Fruit fly (Drosophila melanogaster) whole organism, adult: ENCODE measurements around the gene CG43896.

Experiments used
- CG11617 ChIP-seq: fragments of 200-800 bp; sonication (Bioruptor generic); optimal IDR thresholded peaks from 2 replicates; lab custom pipeline; 2017; ENCODE audit warnings: mild to moderate bottlenecking, missing biosample characterization, missing genetic modification reagents, missing genetic modification characterization
- CG12768 ChIP-seq: fragments of 200-800 bp; sonication (Bioruptor generic); optimal IDR thresholded peaks from 2 replicates; lab custom pipeline; 2017; ENCODE audit warnings: missing biosample characterization, missing genetic modification characterization, mild to moderate bottlenecking, moderate library complexity, missing genetic modification reagents
- CG14711 ChIP-seq: fragments of 200-800 bp; sonication (Bioruptor generic); optimal IDR thresholded peaks from 2 replicates; lab custom pipeline; 2018; ENCODE audit warnings: missing biosample characterization, mild to moderate bottlenecking, missing genetic modification characterization, moderate library complexity
- CG1620 ChIP-seq: fragments of 200-800 bp; sonication (Bioruptor generic); optimal IDR thresholded peaks from 2 replicates; lab custom pipeline; 2016; ENCODE audit warnings: missing biosample characterization, missing genetic modification characterization
- CG33017 ChIP-seq: fragments of 200-800 bp; sonication (Bioruptor generic); optimal IDR thresholded peaks from 2 replicates; lab custom pipeline; 2018; ENCODE audit warnings: missing biosample characterization, mild to moderate bottlenecking, missing genetic modification characterization, moderate library complexity
- CG5204 ChIP-seq: fragments of 200-800 bp; sonication (Bioruptor generic); optimal IDR thresholded peaks from 2 replicates; lab custom pipeline; 2016; ENCODE audit warnings: missing biosample characterization, missing genetic modification characterization
- CG7045 ChIP-seq: fragments of 200-800 bp; sonication (Bioruptor generic); optimal IDR thresholded peaks from 2 replicates; lab custom pipeline; 2017; ENCODE audit warnings: missing biosample characterization, mild to moderate bottlenecking, missing genetic modification characterization
- CG7101 ChIP-seq: fragments of 200-800 bp; sonication (Bioruptor generic); optimal IDR thresholded peaks from 2 replicates; lab custom pipeline; 2018; ENCODE audit warnings: missing biosample characterization, mild to moderate bottlenecking, missing genetic modification characterization, moderate library complexity
- Clk ChIP-seq: fragments of 200-800 bp; sonication (Bioruptor generic); optimal IDR thresholded peaks from 2 replicates; lab custom pipeline; 2017; ENCODE audit warnings: missing biosample characterization, missing genetic modification characterization
- Crg-1 ChIP-seq: fragments of 200-800 bp; sonication (Bioruptor generic); optimal IDR thresholded peaks from 2 replicates; lab custom pipeline; 2016; ENCODE audit warnings: missing biosample characterization, missing genetic modification characterization
- Hr96 ChIP-seq: fragments of 200-800 bp; sonication (Bioruptor generic); optimal IDR thresholded peaks from 2 replicates; lab custom pipeline; 2016; ENCODE audit warnings: missing biosample characterization, missing genetic modification characterization
- Mnt ChIP-seq: fragments of 200-800 bp; sonication (Bioruptor generic); optimal IDR thresholded peaks from 2 replicates; lab custom pipeline; 2016; ENCODE audit warnings: missing biosample characterization, mild to moderate bottlenecking, missing genetic modification characterization
- bab1 ChIP-seq: fragments of 200-800 bp; sonication (Bioruptor generic); optimal IDR thresholded peaks from 3 replicates; lab custom pipeline; 2019; ENCODE audit warnings: missing biosample characterization, mild to moderate bottlenecking, missing genetic modification characterization, moderate library complexity
- cic ChIP-seq: fragments of 200-800 bp; sonication (Bioruptor generic); optimal IDR thresholded peaks from 2 replicates; lab custom pipeline; 2017; ENCODE audit warnings: missing biosample characterization, mild to moderate bottlenecking, missing genetic modification characterization, moderate library complexity
- cnc ChIP-seq, 2 experiments: fragments of >200 bp; optimal IDR thresholded peaks; 2 replicates each; lab custom pipeline; 2017
- kay ChIP-seq: fragments of 200-800 bp; sonication (Bioruptor generic); peaks from one replicate; lab custom pipeline; 2016; ENCODE audit warnings: missing biosample characterization, missing genetic modification characterization, borderline replicate concordance
- ovo ChIP-seq: fragments of 200-800 bp; sonication (Bioruptor generic); optimal IDR thresholded peaks from 2 replicates; lab custom pipeline; 2016; ENCODE audit warnings: missing biosample characterization, missing genetic modification characterization
- pad ChIP-seq: fragments of 200-800 bp; sonication (Bioruptor generic); optimal IDR thresholded peaks from 3 replicates; lab custom pipeline; 2017; ENCODE audit warnings: missing biosample characterization, missing genetic modification characterization, mild to moderate bottlenecking, moderate library complexity, missing genetic modification reagents
- tj ChIP-seq: fragments of 200-800 bp; sonication (Bioruptor generic); optimal IDR thresholded peaks from 3 replicates; lab custom pipeline; 2017; ENCODE audit warnings: missing biosample characterization, mild to moderate bottlenecking, missing genetic modification characterization, moderate library complexity
- toe ChIP-seq: fragments of 200-800 bp; sonication (Bioruptor generic); optimal IDR thresholded peaks from 2 replicates; lab custom pipeline; 2016; ENCODE audit warnings: missing biosample characterization, missing genetic modification characterization

CG43896 gene

dm6 chr3L:11972879-11973278 lies 3.0 kb upstream of the CG43896 start, which contains the start of gene Muc68E:
Muc68E (minus strand) TSS chr3L:11972979.
- TF ChIP-seq cnc (optimal IDR thresholded peaks at IDR 0.05; lab: Kevin White, UChicago) (no peak), CG14711 (tag; lab: Kevin White, UChicago) (no peak), cic (GFP tag; lab: Kevin White, UChicago) (no peak), CG5204 (GFP tag; lab: Kevin White, UChicago) (no peak), toe (no peak), CG7045 (GFP tag; lab: Kevin White, UChicago) (no peak)

- no peak for TF ChIP-seq bab1 (GFP tag; lab: Kevin White, UChicago)
- peak; percentile 39 for TF ChIP-seq CG14711 (tag; lab: Kevin White, UChicago)
- no peak for TF ChIP-seq CG7045 (GFP tag; lab: Kevin White, UChicago)
- TF ChIP-seq CG33017 (tag; lab: Kevin White, UChicago), result peak; percentile 23
- no peak for TF ChIP-seq Crg-1
- TF ChIP-seq CG7101 (tag; lab: Kevin White, UChicago), result peak; percentile 29
Observed at dm6 chr3L:11973690-11974089, 2.2 kb upstream of the CG43896 start, which contains the start of gene CG42397. CG42397 (minus strand) TSS chr3L:11973790.

dm6 chr3L:11974605-11975004 lies 1.3 kb upstream of the CG43896 start, which contains the start of gene CG14125:
CG14125 (plus strand) TSS chr3L:11974905.
- TF ChIP-seq Mnt (GFP tag; lab: Kevin White, UChicago) (no peak), ovo (no peak), CG5204 (GFP tag; lab: Kevin White, UChicago) (no peak), CG1620 (GFP tag; lab: Kevin White, UChicago) (no peak), bab1 (GFP tag; lab: Kevin White, UChicago) (no peak), Clk (GFP tag; lab: Kevin White, UChicago) (no peak), kay (GFP tag; lab: Kevin White, UChicago) (no peak), Hr96 (no peak)

- no peak for TF ChIP-seq Mnt (GFP tag; lab: Kevin White, UChicago)
- no peak for TF ChIP-seq Crg-1
- no peak for TF ChIP-seq Hr96
- TF ChIP-seq toe, result no peak
- no peak for TF ChIP-seq kay (GFP tag; lab: Kevin White, UChicago)
- TF ChIP-seq CG7101 (tag; lab: Kevin White, UChicago), result no peak
- TF ChIP-seq CG12768, result no peak
- no peak for TF ChIP-seq bab1 (GFP tag; lab: Kevin White, UChicago)
- TF ChIP-seq CG11617 (GFP tag; lab: Kevin White, UChicago), result no peak
- no peak for TF ChIP-seq CG7045 (GFP tag; lab: Kevin White, UChicago)
- TF ChIP-seq CG33017 (tag; lab: Kevin White, UChicago), result no peak
- TF ChIP-seq cic (GFP tag; lab: Kevin White, UChicago), result no peak
- TF ChIP-seq CG14711 (tag; lab: Kevin White, UChicago), result no peak
- no peak for TF ChIP-seq cnc (optimal IDR thresholded peaks at IDR 0.05; lab: Kevin White, UChicago)
- TF ChIP-seq CG5204 (GFP tag; lab: Kevin White, UChicago), result no peak
Observed at dm6 chr3L:11984606-11985005, 8.7 kb downstream of the CG43896 start, which contains the start of gene CG6938. CG6938 (plus strand) TSS chr3L:11984906.

- TF ChIP-seq CG7101 (tag; lab: Kevin White, UChicago), result no peak
- TF ChIP-seq CG33017 (tag; lab: Kevin White, UChicago), result no peak
- TF ChIP-seq Clk (GFP tag; lab: Kevin White, UChicago), result no peak
- no peak for TF ChIP-seq pad (GFP tag; lab: Kevin White, UChicago)
Observed at dm6 chr3L:11990436-11990835, 14.5 kb downstream of the CG43896 start, which contains the start of gene CG6931. CG6931 (plus strand) TSS chr3L:11990736.

dm6 chr3L:11992960-11993359 lies 17.0 kb downstream of the CG43896 start, which contains the start of gene viaf:
viaf (minus strand) TSS chr3L:11993179.
- TF ChIP-seq bab1 (GFP tag; lab: Kevin White, UChicago), result peak; percentile 78
- TF ChIP-seq Crg-1, result no peak
- TF ChIP-seq CG1620 (GFP tag; lab: Kevin White, UChicago), result peak; percentile 27
- TF ChIP-seq tj (GFP tag; lab: Kevin White, UChicago), result no peak
- TF ChIP-seq Hr96, result no peak
- no peak for TF ChIP-seq CG33017 (tag; lab: Kevin White, UChicago)
- peak; percentile 53 for TF ChIP-seq Mnt (GFP tag; lab: Kevin White, UChicago)
- peak; percentile 3 for TF ChIP-seq CG5204 (GFP tag; lab: Kevin White, UChicago)
- peak; percentile 26 for TF ChIP-seq toe
- TF ChIP-seq CG11617 (GFP tag; lab: Kevin White, UChicago), result peak; percentile 31
- no peak for TF ChIP-seq pad (GFP tag; lab: Kevin White, UChicago)
- TF ChIP-seq ovo, result no peak
- TF ChIP-seq CG7045 (GFP tag; lab: Kevin White, UChicago), result no peak
- no peak for TF ChIP-seq cic (GFP tag; lab: Kevin White, UChicago)
- TF ChIP-seq CG7101 (tag; lab: Kevin White, UChicago), result peak; percentile 46
- TF ChIP-seq CG14711 (tag; lab: Kevin White, UChicago), result peak; percentile 17
- TF ChIP-seq CG12768, result no peak
- TF ChIP-seq kay (GFP tag; lab: Kevin White, UChicago), result peak; percentile 99
- TF ChIP-seq Clk (GFP tag; lab: Kevin White, UChicago), result no peak

- no peak for TF ChIP-seq bab1 (GFP tag; lab: Kevin White, UChicago)
- TF ChIP-seq Hr96, result no peak
Observed at dm6 chr3L:11997959-11998358, 22.0 kb downstream of the CG43896 start, which contains the start of gene Grip163. Grip163 (minus strand) TSS chr3L:11998138.
